Fruit fly (Drosophila melanogaster) S2 (cell line): ENCODE data around the gene Dpm3.

ENCODE experiments used
- CG8478 ChIP-seq: fragments of >200 bp; optimal IDR thresholded peaks from 2 replicates; lab custom pipeline; 2018
- CTCF ChIP-seq, 2 experiments: fragments of >200 bp; optimal IDR thresholded peaks; 2 replicates each; lab custom pipeline; 2018

Dpm3 gene

DNA sequence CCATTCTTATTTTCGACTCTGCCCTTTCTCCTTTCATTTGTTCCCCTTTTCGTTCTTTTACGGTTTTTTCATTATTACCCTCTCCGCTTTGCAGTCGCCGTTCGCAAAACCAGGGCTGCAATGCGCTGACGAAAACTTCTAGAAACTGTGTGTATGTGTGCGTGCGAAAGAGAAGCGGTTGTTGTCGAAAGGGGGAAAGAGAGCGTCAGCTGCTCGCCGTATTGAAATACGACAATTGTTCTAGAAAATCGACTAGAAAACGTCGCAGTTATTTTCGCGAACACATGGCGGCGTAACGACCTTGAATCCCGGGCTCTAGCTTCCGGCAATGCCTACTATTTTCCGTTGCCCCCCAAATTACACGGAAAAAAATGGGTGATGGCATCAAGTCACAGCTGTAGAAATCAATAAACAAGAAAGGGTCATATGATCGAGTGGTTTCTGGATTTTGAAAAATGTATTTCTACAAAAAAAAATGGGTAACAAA is 20.2 kb downstream of the Dpm3 start:
- TF ChIP-seq CG8478 (lab: Kevin White, UChicago) = no peak
- TF ChIP-seq CTCF (optimal IDR thresholded peaks at IDR 0.05; lab: Kevin White, UChicago) = no peak

DNA sequence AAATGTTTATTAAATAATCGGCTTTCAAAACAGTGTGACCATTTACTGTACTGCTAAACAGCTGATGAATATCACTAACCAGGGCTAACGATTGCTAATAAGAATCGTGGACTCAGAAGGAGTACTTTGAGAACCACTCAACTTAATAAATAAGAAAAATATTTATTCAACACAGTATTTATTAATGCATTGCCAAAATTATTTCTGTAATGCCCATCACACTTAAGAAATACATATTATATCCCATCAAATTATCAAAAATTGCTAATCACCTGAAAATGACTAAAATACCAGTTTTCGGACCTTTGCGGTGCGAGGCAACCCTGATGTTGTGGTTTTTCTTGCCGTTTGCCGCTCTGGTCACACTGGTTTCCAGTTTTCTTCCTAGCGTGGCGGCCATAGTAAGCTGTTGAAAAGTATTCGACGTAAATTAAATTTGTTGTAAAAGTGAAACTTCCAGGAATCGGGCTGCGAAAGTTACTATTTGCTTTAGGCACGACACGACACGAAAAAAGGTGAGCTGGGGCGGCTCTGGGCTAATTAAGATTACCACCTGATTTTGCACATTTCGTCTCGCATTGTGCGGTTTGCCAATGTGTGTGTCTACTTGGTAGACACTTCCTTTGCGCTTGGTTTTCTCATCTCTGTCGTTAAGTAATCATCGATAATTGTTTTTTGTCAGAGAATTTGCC is 21.0 kb downstream of the Dpm3 start, which contains the start of the genes mRpS21 and Droj2:
mRpS21 (minus strand) TSS at position 66 of the 692 bp plus-strand sequence.
Droj2 (plus strand) TSS at position 363 of the 692 bp plus-strand sequence.
- TF ChIP-seq CTCF (optimal IDR thresholded peaks at IDR 0.05; lab: Kevin White, UChicago) (no peak), CG8478 (lab: Kevin White, UChicago) (no peak)

DNA sequence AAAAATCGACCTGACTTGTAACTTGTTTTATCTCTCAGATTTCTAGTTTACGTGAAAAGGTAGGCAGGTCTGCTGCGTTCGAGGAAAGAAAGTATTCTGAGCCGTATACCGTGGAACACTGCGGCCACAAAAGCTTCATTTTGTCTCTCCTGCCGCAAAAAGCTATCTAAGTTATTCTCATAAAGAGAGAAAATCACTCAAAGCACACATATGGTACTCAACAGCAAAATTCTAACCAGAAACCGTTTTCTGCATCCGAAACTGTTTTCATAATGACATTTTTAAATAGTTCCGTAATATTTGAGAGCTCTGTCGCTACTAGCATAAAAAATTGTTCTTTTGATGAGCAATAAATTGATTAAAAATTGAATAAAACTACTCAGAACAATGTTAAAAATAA is 23.2 kb downstream of the Dpm3 start, which contains the start of the genes CG9813 and CG8870:
CG9813 (minus strand) TSS at position 101 of the 400 bp plus-strand sequence.
CG8870 (plus strand) TSS at position 168 of the 400 bp plus-strand sequence.
- TF ChIP-seq CTCF (optimal IDR thresholded peaks at IDR 0.05; lab: Kevin White, UChicago) (no peak), CG8478 (lab: Kevin White, UChicago) (no peak)

DNA sequence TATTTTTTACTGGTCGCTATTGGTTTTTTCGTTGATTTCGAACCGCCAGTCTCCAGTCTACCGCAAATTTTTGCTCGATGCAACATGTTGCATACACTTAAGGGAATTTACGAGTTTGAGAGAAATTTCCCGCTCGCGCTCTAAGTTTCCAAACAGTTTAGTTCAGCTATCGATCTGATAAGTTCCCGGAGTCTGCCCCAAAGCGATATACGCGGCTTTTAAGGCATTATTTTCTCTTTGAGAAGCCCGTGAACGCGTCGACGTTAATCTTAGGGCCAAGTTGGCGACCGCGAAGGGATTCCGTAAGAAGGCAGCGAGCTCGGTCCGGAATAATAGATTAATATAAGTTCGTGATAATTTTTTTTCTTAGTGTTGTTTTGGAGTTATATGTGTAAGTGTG is 27.9 kb downstream of the Dpm3 start:
- no peak for TF ChIP-seq CG8478 (lab: Kevin White, UChicago)
- TF ChIP-seq CTCF (optimal IDR thresholded peaks at IDR 0.05; lab: Kevin White, UChicago) = no peak

dm6 chr3R:13371840-13372680 is 30.8 kb downstream of the Dpm3 start, which contains the start of the genes Lip3 and CG34309:
TSS of gene Lip3 (minus strand) at chr3R:13371904.
TSS of gene CG34309 (plus strand) at chr3R:13372630.
- TF ChIP-seq CG8478 (lab: Kevin White, UChicago) (no peak), CTCF (optimal IDR thresholded peaks at IDR 0.05; lab: Kevin White, UChicago) (no peak)

DNA sequence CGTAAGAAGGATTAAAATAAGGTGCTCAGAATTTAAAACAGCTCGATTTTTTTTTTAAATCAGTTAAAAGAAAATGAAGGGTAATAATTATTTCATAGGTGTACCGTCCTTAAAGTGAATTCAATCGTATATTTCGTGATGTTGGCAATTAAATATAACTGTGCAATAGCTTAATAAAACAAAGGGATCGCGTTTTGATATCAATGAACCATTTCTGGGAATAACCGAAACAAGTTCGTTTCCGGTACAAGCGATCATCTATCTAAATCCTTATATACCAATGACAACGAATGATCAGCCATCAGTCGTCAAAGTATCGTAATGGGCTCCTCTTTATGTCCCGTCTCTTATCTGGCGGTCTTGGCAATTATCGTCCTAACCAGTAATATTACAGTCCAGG is 33.5 kb downstream of the Dpm3 start, which contains the start of gene CheA87a:
CheA87a (plus strand) TSS at position 301 of the 400 bp plus-strand sequence.
- no peak for TF ChIP-seq CG8478 (lab: Kevin White, UChicago)
- no peak for TF ChIP-seq CTCF (optimal IDR thresholded peaks at IDR 0.05; lab: Kevin White, UChicago)

dm6 chr3R:13366561-13367518 is 36.0 kb downstream of the Dpm3 start, which contains the start of gene Elp6:
TSS of gene Elp6 (minus strand) at chr3R:13366910.
- TF ChIP-seq CG8478 (lab: Kevin White, UChicago) (no peak), CTCF (optimal IDR thresholded peaks at IDR 0.05; lab: Kevin White, UChicago) (no peak)

DNA sequence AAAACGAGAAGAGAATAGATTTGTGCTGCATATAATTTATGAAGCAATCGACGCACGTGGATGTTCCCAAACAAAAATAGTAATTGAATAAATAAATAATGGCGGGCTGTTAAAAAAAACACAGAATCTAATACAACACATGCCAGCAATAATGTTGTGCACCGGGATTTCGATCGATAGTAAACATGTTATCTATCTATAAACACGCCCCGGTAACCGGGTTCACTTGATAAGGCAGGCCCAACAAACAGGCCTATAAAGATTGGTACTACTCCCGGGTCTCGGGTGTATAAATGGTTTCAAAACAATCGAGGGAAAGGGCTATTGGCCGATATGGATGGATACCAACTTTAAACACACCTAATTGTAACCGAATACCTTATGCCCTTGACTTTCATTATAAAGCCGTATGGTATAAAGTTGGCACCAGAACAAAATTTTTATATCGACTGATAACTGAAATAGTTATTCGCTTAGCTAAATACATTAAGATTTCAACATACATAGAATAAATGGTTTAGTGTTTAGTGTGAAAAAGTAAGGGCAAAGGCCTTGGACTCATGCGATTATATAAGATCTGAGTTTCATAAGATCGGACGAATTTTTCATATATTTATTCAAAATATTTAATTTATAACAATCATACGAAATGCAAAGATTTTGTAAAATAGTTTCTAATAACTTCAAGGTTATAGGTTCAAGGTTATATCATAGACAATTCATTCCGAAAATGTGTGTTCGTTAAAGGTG is 37.0 kb downstream of the Dpm3 start:
- TF ChIP-seq CTCF (optimal IDR thresholded peaks at IDR 0.05; lab: Kevin White, UChicago) = no peak
- TF ChIP-seq CG8478 (lab: Kevin White, UChicago) = no peak

DNA sequence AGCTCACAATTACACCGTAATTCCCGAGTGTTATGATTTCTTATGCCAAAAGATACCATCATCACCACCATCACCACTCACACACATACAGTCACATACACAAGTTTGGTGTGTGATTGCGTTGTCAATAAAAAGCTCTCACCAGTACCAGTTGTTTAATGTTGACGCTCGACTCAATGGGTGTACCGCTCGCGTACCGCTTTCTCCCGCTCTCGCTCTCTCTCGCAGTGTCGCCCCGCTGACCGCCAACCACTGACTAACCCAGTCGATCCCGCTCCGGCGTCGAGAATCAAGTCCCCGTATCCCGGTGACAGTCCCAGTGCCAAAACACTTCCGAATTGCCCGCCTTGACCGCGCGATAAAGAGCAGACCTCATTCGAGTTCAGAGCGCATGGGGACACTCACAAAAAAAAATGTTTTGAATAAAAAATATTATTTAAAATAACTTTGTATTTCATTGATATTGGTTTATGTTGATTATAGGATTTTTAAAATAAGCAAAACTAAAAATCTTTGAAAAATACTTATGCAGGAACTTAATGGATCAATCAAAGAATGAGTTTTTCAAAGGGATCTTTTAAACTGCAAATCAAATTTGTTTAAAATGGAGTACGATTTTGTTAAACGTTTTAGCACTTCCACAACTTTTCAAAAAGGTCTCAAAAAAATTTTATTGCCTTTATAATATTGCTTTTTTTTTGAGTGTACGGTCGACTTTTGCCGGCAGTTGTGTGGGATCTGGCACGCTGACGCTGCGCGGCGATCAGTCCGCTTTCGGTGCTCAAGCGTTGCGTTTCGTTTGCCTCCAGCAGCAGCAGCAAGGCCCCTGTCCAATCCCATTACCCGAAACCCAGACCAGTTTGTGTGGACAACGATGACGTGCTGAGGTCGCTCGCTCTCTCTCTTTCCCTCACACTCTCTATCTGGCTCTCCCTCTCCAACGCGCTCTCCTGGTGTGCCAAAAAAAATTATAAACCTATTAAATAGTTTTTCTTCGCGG is 38.4 kb downstream of the Dpm3 start, which contains the start of gene Dic1:
Dic1 (plus strand) TSS at position 764 of the 1,000 bp plus-strand sequence.
- TF ChIP-seq CTCF (optimal IDR thresholded peaks at IDR 0.05; lab: Kevin White, UChicago) = no peak
- TF ChIP-seq CG8478 (lab: Kevin White, UChicago) = no peak

DNA sequence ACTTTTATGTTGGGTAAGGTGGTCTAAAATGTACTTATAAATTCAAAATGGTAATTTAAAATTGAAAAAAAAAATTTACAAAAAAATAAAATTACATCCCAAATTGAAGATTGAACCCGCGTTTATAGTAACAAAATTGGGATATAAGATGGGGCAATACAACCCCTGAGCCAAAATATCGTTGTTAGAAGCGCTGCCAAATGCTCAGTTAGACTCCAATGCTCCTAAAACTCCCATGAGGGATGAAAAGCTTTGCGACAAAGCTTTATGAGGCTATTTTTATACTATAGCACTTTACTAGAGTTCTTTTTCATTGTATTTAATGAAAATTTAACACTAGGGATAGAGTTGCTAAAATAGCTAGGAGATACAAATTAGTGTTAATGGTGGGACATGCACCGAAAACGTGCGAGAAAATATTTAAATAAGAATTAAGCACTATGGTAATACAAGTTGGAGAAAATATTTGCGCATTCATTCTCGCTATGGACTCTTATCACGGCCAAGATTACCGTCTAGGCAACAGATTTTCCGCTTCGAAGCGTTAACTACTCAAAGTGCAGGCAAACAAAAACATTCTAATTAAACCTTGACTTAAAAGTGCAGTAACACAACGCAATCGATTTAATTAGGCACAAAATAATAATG is 39.4 kb downstream of the Dpm3 start:
- TF ChIP-seq CTCF (optimal IDR thresholded peaks at IDR 0.05; lab: Kevin White, UChicago) (no peak), CG8478 (lab: Kevin White, UChicago) (no peak)

- TF ChIP-seq CTCF (optimal IDR thresholded peaks at IDR 0.05; lab: Kevin White, UChicago) = no peak
- no peak for TF ChIP-seq CG8478 (lab: Kevin White, UChicago)
Observed at dm6 chr3R:13360108-13360507, 42.7 kb downstream of the Dpm3 start.
